Worm (Caenorhabditis elegans): ENCODE data around the gene cnp-2.

Gene cnp-2

ce11 chrII:12797211-12797794 lies 36.7 kb downstream of the cnp-2 start:
- TF ChIP-seq ztf-1 (GFP tag; conservative IDR thresholded peaks at IDR 0.05) = no peak
- TF ChIP-seq crh-2 (tag; optimal IDR thresholded peaks at IDR 0.05) = peak; percentile 61
- peak; percentile 36 for TF ChIP-seq ama-1 (optimal IDR thresholded peaks at IDR 0.05)
- no peak for TF ChIP-seq alr-1 (tag; optimal IDR thresholded peaks at IDR 0.05)
- TF ChIP-seq sma-9 (GFP tag; optimal IDR thresholded peaks at IDR 0.05) = peak; percentile 50
- TF ChIP-seq sma-9 (tag; optimal IDR thresholded peaks at IDR 0.05) = no peak
- peak; percentile 30 for TF ChIP-seq C34F6.9 (tag; optimal IDR thresholded peaks at IDR 0.05)
- no peak for TF ChIP-seq aly-2 (tag; optimal IDR thresholded peaks at IDR 0.05)
- peak; percentile 52 for TF ChIP-seq fos-1 (tag; optimal IDR thresholded peaks at IDR 0.05)
- TF ChIP-seq lin-13 (GFP tag; optimal IDR thresholded peaks at IDR 0.05) = peak; percentile 25
- TF ChIP-seq sma-3 (GFP tag; optimal IDR thresholded peaks at IDR 0.05) = no peak
- TF ChIP-seq nhr-11 (tag; optimal IDR thresholded peaks at IDR 0.05) = no peak
- TF ChIP-seq nhr-12 (tag; optimal IDR thresholded peaks at IDR 0.05) = no peak
- TF ChIP-seq lsy-2 (tag; optimal IDR thresholded peaks at IDR 0.05) = peak in 1 of 2 experiments; percentile 26
- TF ChIP-seq elt-1 (tag; optimal IDR thresholded peaks at IDR 0.05) = no peak

ce11 chrII:12798814-12799213 lies 38.2 kb downstream of the cnp-2 start:
- TF ChIP-seq nhr-25 (tag; optimal IDR thresholded peaks at IDR 0.05) (peak; percentile 91), fos-1 (tag; optimal IDR thresholded peaks at IDR 0.05) (peak; percentile 53), nhr-12 (tag; optimal IDR thresholded peaks at IDR 0.05) (no peak), crh-2 (tag; optimal IDR thresholded peaks at IDR 0.05) (peak; percentile 87), nhr-23 (tag; optimal IDR thresholded peaks at IDR 0.05) (no peak), ztf-4 (tag; optimal IDR thresholded peaks at IDR 0.05) (peak; percentile 92), F13H6.1 (tag; optimal IDR thresholded peaks at IDR 0.05) (peak; percentile 91), zag-1 (tag; optimal IDR thresholded peaks at IDR 0.05) (no peak), nhr-11 (tag; optimal IDR thresholded peaks at IDR 0.05) (no peak), lsy-2 (tag; optimal IDR thresholded peaks at IDR 0.05) (peak in 1 of 2 experiments; percentile 80), snpc-4 (tag; optimal IDR thresholded peaks at IDR 0.05) (no peak), sma-9 (GFP tag; optimal IDR thresholded peaks at IDR 0.05) (peak; percentile 97), sma-9 (tag; optimal IDR thresholded peaks at IDR 0.05) (no peak), ceh-16 (tag; optimal IDR thresholded peaks at IDR 0.05) (peak; percentile 57), nhr-10 (tag; optimal IDR thresholded peaks at IDR 0.05) (no peak), nhr-6 (tag; optimal IDR thresholded peaks at IDR 0.05) (no peak), sma-3 (GFP tag; optimal IDR thresholded peaks at IDR 0.05) (peak; percentile 96), elt-3 (tag; optimal IDR thresholded peaks at IDR 0.05) (no peak), mbf-1 (tag; optimal IDR thresholded peaks at IDR 0.05) (no peak), unc-55 (GFP tag; optimal IDR thresholded peaks at IDR 0.05) (no peak), sem-4 (tag; optimal IDR thresholded peaks at IDR 0.05) (peak; percentile 43), alr-1 (tag; optimal IDR thresholded peaks at IDR 0.05) (no peak), peb-1 (tag; optimal IDR thresholded peaks at IDR 0.05) (no peak), blmp-1 (tag; optimal IDR thresholded peaks at IDR 0.05; ENCODE audit: insufficient read depth) (peak; percentile 62), dmd-4 (tag; optimal IDR thresholded peaks at IDR 0.05) (no peak), ama-1 (optimal IDR thresholded peaks at IDR 0.05) (no peak), mdl-1 (tag; optimal IDR thresholded peaks at IDR 0.05) (peak; percentile 73 to 80), lin-13 (GFP tag; optimal IDR thresholded peaks at IDR 0.05) (peak; percentile 3), mab-5 (tag; optimal IDR thresholded peaks at IDR 0.05) (no peak), nhr-129 (tag; optimal IDR thresholded peaks at IDR 0.05) (peak; percentile 80), ZK546.5 (tag; optimal IDR thresholded peaks at IDR 0.05) (no peak), nhr-21 (tag; optimal IDR thresholded peaks at IDR 0.05) (peak; percentile 96), R02D3.7 (tag; optimal IDR thresholded peaks at IDR 0.05) (no peak), nhr-237 (tag; optimal IDR thresholded peaks at IDR 0.05) (peak; percentile 2), ztf-11 (tag; optimal IDR thresholded peaks at IDR 0.05) (no peak), gmeb-1 (tag; optimal IDR thresholded peaks at IDR 0.05) (peak; percentile 77), Y55F3AM.14 (GFP tag; optimal IDR thresholded peaks at IDR 0.05) (peak; percentile 67), nhr-77 (tag; optimal IDR thresholded peaks at IDR 0.05) (peak; percentile 41), ztf-1 (GFP tag; conservative IDR thresholded peaks at IDR 0.05) (0 out of 2 replicates have a peak, but pooled peaks have one; percentile 71), egl-27 (tag; optimal IDR thresholded peaks at IDR 0.05) (peak; percentile 79), elt-1 (tag; optimal IDR thresholded peaks at IDR 0.05) (peak; percentile 55), C34F6.9 (tag; optimal IDR thresholded peaks at IDR 0.05) (peak; percentile 54), unc-39 (tag; optimal IDR thresholded peaks at IDR 0.05) (no peak), ceh-82 (tag; optimal IDR thresholded peaks at IDR 0.05) (no peak), skn-1 (tag; optimal IDR thresholded peaks at IDR 0.05) (no peak), lin-39 (tag; optimal IDR thresholded peaks at IDR 0.05) (no peak), aly-2 (tag; optimal IDR thresholded peaks at IDR 0.05) (no peak), unc-62 (GFP tag; optimal IDR thresholded peaks at IDR 0.05) (no peak), lin-11 (tag; optimal IDR thresholded peaks at IDR 0.05) (peak; percentile 15)

Measured in whole organism, L2 larva.